Worm (Caenorhabditis elegans) whole organism, L4 larva: ENCODE results near the gene F49F1.2.
A peak's percentile ranks its signal among the peaks of the same experiment; 100 is the strongest.

Source experiments
- T26A8.4 ChIP-seq: fragments of 200-800 bp; sonication (Bioruptor generic); IDR thresholded peaks from 2 replicates; pipeline ENCODE4 v1.3.6; 2022; ENCODE audit warnings: missing genetic modification characterization, missing compliant biosample characterization
- Y105C5A.15 ChIP-seq: fragments of 200-800 bp; sonication (Bioruptor generic); IDR thresholded peaks from 2 replicates; pipeline ENCODE4 v1.3.6; 2022; ENCODE audit warnings: missing genetic modification characterization, missing compliant biosample characterization
- Y75B8A.6 ChIP-seq: fragments of 200-800 bp; sonication (Bioruptor generic); IDR thresholded peaks from 2 replicates; pipeline ENCODE4 v1.3.6; 2022; ENCODE audit warnings: missing genetic modification reagents, missing genetic modification characterization, missing compliant biosample characterization
- ZK546.5 ChIP-seq, 2 experiments: sonication (generic microtip); optimal IDR thresholded peaks; 2 replicates each; lab custom pipeline; 2017; ENCODE audit warnings: missing biosample characterization in 2 of 2, missing genetic modification characterization in 2 of 2
- aha-1 ChIP-seq: fragments of 150-350 bp; peaks from one replicate; lab custom pipeline; 2014; ENCODE audit warnings: missing biosample characterization, missing genetic modification characterization
- cey-2 ChIP-seq: sonication (generic microtip); optimal IDR thresholded peaks from 3 replicates; lab custom pipeline; 2017; ENCODE audit warnings: missing genetic modification characterization, mild to moderate bottlenecking, missing compliant biosample characterization, antibody characterized with exemption, borderline replicate concordance; ENCODE audit not compliant: insufficient read depth
- ctbp-1 ChIP-seq: fragments of 200-800 bp; sonication (Bioruptor generic); IDR thresholded peaks from 2 replicates; pipeline ENCODE4 v1.3.6; 2022; ENCODE audit warnings: missing genetic modification reagents, missing genetic modification characterization, missing compliant biosample characterization
- daf-12 ChIP-seq: fragments of 150-350 bp; optimal IDR thresholded peaks from 2 replicates; lab custom pipeline; 2014; ENCODE audit warnings: missing biosample characterization, missing genetic modification reagents, missing genetic modification characterization
- daf-16 ChIP-seq, 3 experiments: sonication (generic microtip); optimal IDR thresholded peaks; 2 replicates each; lab custom pipeline; 2016 to 2017; ENCODE audit warnings: missing genetic modification characterization in 3 of 3, missing genetic modification reagents in 3 of 3, mild to moderate bottlenecking in 2 of 3, missing compliant biosample characterization in 2 of 3, missing biosample characterization in 1 of 3, moderate library complexity in 1 of 3
- dmd-6 ChIP-seq: fragments of 200-800 bp; sonication (Bioruptor generic); IDR thresholded peaks from 2 replicates; pipeline ENCODE4 v1.3.6; 2022; ENCODE audit warnings: missing genetic modification reagents, missing genetic modification characterization, missing compliant biosample characterization
- dpl-1 ChIP-seq: fragments of 150-350 bp; optimal IDR thresholded peaks from 2 replicates; lab custom pipeline; 2014; ENCODE audit warnings: missing biosample characterization, missing genetic modification reagents, missing genetic modification characterization
- dve-1 ChIP-seq: sonication (generic microtip); optimal IDR thresholded peaks from 2 replicates; lab custom pipeline; 2017; ENCODE audit warnings: antibody characterized with exemption, mild to moderate bottlenecking, missing genetic modification characterization, missing compliant biosample characterization; ENCODE audit not compliant: insufficient read depth
- egl-27 ChIP-seq: sonication (generic microtip); optimal IDR thresholded peaks from 3 replicates; lab custom pipeline; 2017; ENCODE audit warnings: missing biosample characterization, missing genetic modification reagents, missing genetic modification characterization
- hlh-11 ChIP-seq: fragments of 200-800 bp; sonication (Bioruptor generic); optimal IDR thresholded peaks from 2 replicates; lab custom pipeline; 2018; ENCODE audit warnings: mild to moderate bottlenecking, missing genetic modification characterization, missing compliant biosample characterization
- hlh-30 ChIP-seq: sonication (generic microtip); optimal IDR thresholded peaks from 2 replicates; lab custom pipeline; 2017; ENCODE audit warnings: antibody characterized with exemption, mild to moderate bottlenecking, missing genetic modification characterization, missing compliant biosample characterization; ENCODE audit not compliant: insufficient read depth
- lim-7 ChIP-seq: fragments of 200-800 bp; sonication (Bioruptor generic); IDR thresholded peaks from 2 replicates; pipeline ENCODE4 v1.3.6; 2022; ENCODE audit warnings: missing genetic modification characterization, missing compliant biosample characterization
- lin-29 ChIP-seq: fragments of 200-800 bp; sonication (Bioruptor generic); IDR thresholded peaks from 2 replicates; pipeline ENCODE4 v1.3.6; 2022; ENCODE audit warnings: missing genetic modification reagents, missing genetic modification characterization, missing compliant biosample characterization
- lsy-2 ChIP-seq, 2 experiments: fragments of 150-350 bp in 1 of 2; sonication (generic microtip) in 1 of 2; optimal IDR thresholded peaks; 2 replicates each; lab custom pipeline; 2014 to 2017; ENCODE audit warnings: missing biosample characterization in 2 of 2, missing genetic modification characterization in 2 of 2
- madf-9 ChIP-seq: fragments of 200-800 bp; sonication (Bioruptor generic); conservative IDR thresholded peaks from 2 replicates; pipeline ENCODE4 v1.3.6; 2022; ENCODE audit warnings: missing genetic modification reagents, missing genetic modification characterization, missing compliant biosample characterization
- mdl-1 ChIP-seq, 2 experiments: fragments of 150-350 bp in 1 of 2; sonication (generic microtip) in 1 of 2; optimal IDR thresholded peaks; 2 replicates each; lab custom pipeline; 2014 to 2017; ENCODE audit warnings: missing biosample characterization in 2 of 2, missing genetic modification characterization in 2 of 2
- mep-1 ChIP-seq: fragments of 150-350 bp; sonication (generic microtip); optimal IDR thresholded peaks from 3 replicates; lab custom pipeline; 2014; ENCODE audit warnings: missing biosample characterization, missing genetic modification characterization
- mes-2 ChIP-seq: sonication (generic microtip); optimal IDR thresholded peaks from 2 replicates; lab custom pipeline; 2016; ENCODE audit warnings: missing genotype, mild to moderate bottlenecking, missing genetic modification characterization, missing compliant biosample characterization; ENCODE audit not compliant: poor library complexity, severe bottlenecking
- mxl-2 ChIP-seq: fragments of 200-800 bp; sonication (Bioruptor generic); conservative IDR thresholded peaks from 2 replicates; pipeline ENCODE4 v1.3.6; 2022; ENCODE audit warnings: missing genetic modification reagents, missing genetic modification characterization, missing compliant biosample characterization
- nhr-102 ChIP-seq: sonication (generic microtip); optimal IDR thresholded peaks from 2 replicates; lab custom pipeline; 2016; ENCODE audit warnings: mild to moderate bottlenecking, missing genetic modification characterization, moderate library complexity, missing compliant biosample characterization
- nhr-11 ChIP-seq: fragments of 150-350 bp; optimal IDR thresholded peaks from 2 replicates; lab custom pipeline; 2014; ENCODE audit warnings: missing biosample characterization, missing genetic modification characterization
- nhr-237 ChIP-seq: sonication (generic microtip); optimal IDR thresholded peaks from 2 replicates; lab custom pipeline; 2017; ENCODE audit warnings: missing biosample characterization, missing genetic modification characterization
- nhr-28 ChIP-seq: fragments of 150-350 bp; optimal IDR thresholded peaks from 2 replicates; lab custom pipeline; 2014; ENCODE audit warnings: missing biosample characterization, missing genetic modification characterization
- nhr-41 ChIP-seq: fragments of 200-800 bp; sonication (Bioruptor generic); IDR thresholded peaks from 2 replicates; pipeline ENCODE4 v1.3.6; 2022; ENCODE audit warnings: missing genetic modification reagents, missing genetic modification characterization, missing compliant biosample characterization
- nhr-48 ChIP-seq: sonication (generic microtip); optimal IDR thresholded peaks from 2 replicates; lab custom pipeline; 2016; ENCODE audit warnings: mild to moderate bottlenecking, missing genetic modification characterization, missing compliant biosample characterization
- nhr-6 ChIP-seq: fragments of 150-350 bp; optimal IDR thresholded peaks from 2 replicates; lab custom pipeline; 2014; ENCODE audit warnings: missing biosample characterization, missing genetic modification characterization
- nhr-77 ChIP-seq: fragments of 150-350 bp; optimal IDR thresholded peaks from 2 replicates; lab custom pipeline; 2014; ENCODE audit warnings: missing biosample characterization, missing genetic modification characterization
- pqm-1 ChIP-seq: sonication (generic microtip); optimal IDR thresholded peaks from 2 replicates; lab custom pipeline; 2017; ENCODE audit warnings: missing biosample characterization, missing genetic modification characterization
- rbr-2 ChIP-seq: sonication (generic microtip); optimal IDR thresholded peaks from 2 replicates; lab custom pipeline; 2016; ENCODE audit warnings: missing genotype, missing genetic modification characterization, missing compliant biosample characterization
- set-16 ChIP-seq: fragments of 200-800 bp; sonication (Bioruptor generic); IDR thresholded peaks from 2 replicates; pipeline ENCODE4 v1.3.6; 2022; ENCODE audit warnings: missing genetic modification reagents, missing genetic modification characterization, missing compliant biosample characterization
- unc-62 ChIP-seq, 3 experiments: fragments of 150-350 bp in 1 of 3; sonication (generic microtip); optimal IDR thresholded peaks in 2 of 3; peaks in 1 of 3; 1 replicate in 1 of 3; 2 replicates in 2 of 3; lab custom pipeline; 2014 to 2017; ENCODE audit warnings: missing biosample characterization in 3 of 3, missing genetic modification characterization in 3 of 3, missing genetic modification reagents in 3 of 3, missing genotype in 1 of 3
- zag-1 ChIP-seq: fragments of 150-350 bp; optimal IDR thresholded peaks from 2 replicates; lab custom pipeline; 2014; ENCODE audit warnings: missing biosample characterization, missing genetic modification characterization
- zfp-2 ChIP-seq: sonication (generic microtip); optimal IDR thresholded peaks from 2 replicates; lab custom pipeline; 2016; ENCODE audit warnings: mild to moderate bottlenecking, missing genetic modification characterization, missing compliant biosample characterization
- zip-11 ChIP-seq: fragments of 200-800 bp; sonication (Bioruptor generic); IDR thresholded peaks from 2 replicates; pipeline ENCODE4 v1.3.6; 2022; ENCODE audit warnings: missing genetic modification characterization, missing compliant biosample characterization
- ztf-11 ChIP-seq: fragments of 150-350 bp; optimal IDR thresholded peaks from 2 replicates; lab custom pipeline; 2014; ENCODE audit warnings: missing biosample characterization, missing genetic modification characterization

F49F1.2 gene

DNA sequence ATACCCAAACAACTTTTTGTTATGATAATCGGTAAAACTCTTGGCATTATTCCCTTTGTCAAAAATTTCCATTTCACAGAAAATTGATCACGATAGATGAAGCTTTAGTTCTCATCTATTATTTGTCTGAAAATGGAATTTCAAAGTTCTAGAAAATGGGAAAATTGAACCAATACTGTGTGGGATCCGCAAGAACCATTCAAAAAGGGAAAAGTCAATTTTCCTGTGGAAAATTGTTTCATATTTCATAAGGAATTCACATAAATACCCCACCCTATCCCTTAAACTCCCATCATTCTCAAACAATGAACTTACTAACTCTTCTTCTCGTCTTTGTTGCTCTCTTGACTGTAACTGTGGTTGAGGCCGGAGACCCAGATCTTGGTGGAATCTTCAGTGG is 34.9 kb upstream of the F49F1.2 start, which contains the start of the genes C35B1.9 and C35B1.3:
C35B1.9 (minus strand) TSS at position 101 of the 400 bp plus-strand sequence.
C35B1.3 (plus strand) TSS at position 306 of the 400 bp plus-strand sequence.
- no peak for TF ChIP-seq ctbp-1 (GFP tag; lab: Robert Waterston, UW)
- TF ChIP-seq nhr-237 (tag; lab: Kevin White, UChicago): no peak
- no peak for TF ChIP-seq rbr-2
- TF ChIP-seq egl-27 (tag; lab: Kevin White, UChicago): no peak
- TF ChIP-seq unc-62 (GFP tag; optimal IDR thresholded peaks at IDR 0.05 in 1 of 2; lab: Kevin White, UChicago): peak in 1 of 2 experiments; percentile 11
- TF ChIP-seq unc-62 (tag; optimal IDR thresholded peaks at IDR 0.05; lab: Kevin White, UChicago): no peak

ce11 chrIV:4082599-4082998 is 33.1 kb upstream of the F49F1.2 start:
- TF ChIP-seq nhr-11 (tag; lab: Kevin White, UChicago): no peak
- TF ChIP-seq unc-62 (GFP tag; optimal IDR thresholded peaks at IDR 0.05 in 1 of 2; lab: Kevin White, UChicago): peak in 1 of 2 experiments; percentile 93
- TF ChIP-seq unc-62 (tag; optimal IDR thresholded peaks at IDR 0.05; lab: Kevin White, UChicago): no peak

- TF ChIP-seq aha-1: peak; percentile 44
- TF ChIP-seq Y75B8A.6 (GFP tag; lab: Robert Waterston, UW): no peak
- TF ChIP-seq mxl-2 (GFP tag; lab: Robert Waterston, UW): no peak
- TF ChIP-seq nhr-48 (tag; lab: Kevin White, UChicago): no peak
- TF ChIP-seq daf-16 (GFP tag; optimal IDR thresholded peaks at IDR 0.05; lab: Kevin White, UChicago): no peak
- TF ChIP-seq daf-16 (tag; optimal IDR thresholded peaks at IDR 0.05; lab: Kevin White, UChicago): peak; percentile 2
- no peak for TF ChIP-seq zfp-2 (tag; lab: Kevin White, UChicago)
- TF ChIP-seq nhr-102 (tag; lab: Kevin White, UChicago): peak; percentile 42
Observed at ce11 chrIV:4083094-4083493, 32.6 kb upstream of the F49F1.2 start.

DNA sequence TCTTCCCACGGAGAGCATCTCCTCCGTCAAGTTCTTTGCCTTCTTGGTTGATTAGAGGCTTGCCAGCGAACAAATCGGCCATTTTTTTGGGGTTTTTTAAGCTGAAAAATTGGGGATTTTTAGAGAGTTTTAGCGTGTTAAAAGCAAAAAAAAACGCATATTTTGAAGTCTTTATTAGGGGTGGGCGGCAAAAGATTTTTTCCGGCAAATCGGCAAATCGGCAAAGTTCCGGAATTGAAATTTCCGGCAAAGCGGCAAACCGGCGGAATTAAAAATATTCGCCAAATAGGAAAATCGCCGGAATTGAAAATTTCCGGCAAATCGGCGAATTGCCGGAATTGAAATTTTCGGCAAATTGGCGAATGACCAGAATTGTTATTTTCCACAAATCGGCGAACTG is 31.6 kb upstream of the F49F1.2 start, which contains the start of gene C35B1.5:
C35B1.5 (minus strand) TSS at position 101 of the 400 bp plus-strand sequence.
- TF ChIP-seq nhr-77 (tag; lab: Kevin White, UChicago) (no peak), lin-29 (GFP tag; lab: Robert Waterston, UW) (no peak), nhr-6 (no peak), aha-1 (no peak), ztf-11 (no peak), madf-9 (GFP tag; lab: Robert Waterston, UW) (no peak), dpl-1 (GFP tag; lab: Kevin White, UChicago) (no peak), daf-12 (tag; lab: Kevin White, UChicago) (no peak), zag-1 (no peak), nhr-102 (tag; lab: Kevin White, UChicago) (no peak), ZK546.5 (tag; optimal IDR thresholded peaks at IDR 0.05; lab: Kevin White, UChicago) (no peak), daf-16 (GFP tag; optimal IDR thresholded peaks at IDR 0.05; lab: Kevin White, UChicago) (no peak), daf-16 (tag; optimal IDR thresholded peaks at IDR 0.05; lab: Kevin White, UChicago) (no peak), nhr-41 (GFP tag; lab: Robert Waterston, UW) (no peak), zip-11 (GFP tag; lab: Robert Waterston, UW) (no peak), set-16 (GFP tag; lab: Robert Waterston, UW) (no peak), T26A8.4 (GFP tag; lab: Robert Waterston, UW) (no peak), mdl-1 (tag; optimal IDR thresholded peaks at IDR 0.05; lab: Kevin White, UChicago) (no peak), cey-2 (tag; lab: Kevin White, UChicago) (no peak)

DNA sequence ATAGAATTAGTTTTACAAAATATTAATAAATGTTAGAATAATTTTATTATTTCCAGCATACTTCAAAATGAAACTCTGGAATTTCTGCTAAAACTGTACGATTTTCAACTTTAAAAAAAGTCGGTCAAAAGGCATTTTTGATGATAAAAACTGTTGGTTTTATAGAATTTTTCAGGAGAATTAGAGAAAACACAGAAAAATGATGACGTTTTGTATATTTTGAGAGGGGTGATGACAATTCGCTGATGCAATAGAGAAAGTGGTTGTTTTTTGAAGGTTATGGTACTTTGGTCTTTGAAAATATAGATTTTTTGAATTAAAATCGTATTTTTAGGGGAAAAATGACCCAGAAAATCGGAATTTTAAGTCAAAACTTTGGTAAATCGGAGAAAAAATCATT is 30.7 kb upstream of the F49F1.2 start:
- TF ChIP-seq nhr-77 (tag; lab: Kevin White, UChicago): peak; percentile 23
- no peak for TF ChIP-seq pqm-1
- TF ChIP-seq aha-1: no peak
- no peak for TF ChIP-seq Y105C5A.15
- TF ChIP-seq lsy-2 (tag; optimal IDR thresholded peaks at IDR 0.05; lab: Kevin White, UChicago): peak in 1 of 2 experiments; percentile 17
- TF ChIP-seq dmd-6 (GFP tag; lab: Robert Waterston, UW): peak; percentile 29; the same call in 1 of the 2 replicates
- peak; percentile 52 for TF ChIP-seq dve-1 (tag; lab: Kevin White, UChicago)
- no peak for TF ChIP-seq mes-2 (tag; lab: Kevin White, UChicago)
- peak; percentile 35 for TF ChIP-seq nhr-28 (tag; lab: Kevin White, UChicago)
- TF ChIP-seq lim-7 (GFP tag; lab: Robert Waterston, UW): no peak
- peak; percentile 47 for TF ChIP-seq hlh-30
- TF ChIP-seq hlh-11 (tag; lab: Kevin White, UChicago): peak; percentile 23
- peak; percentile 7 for TF ChIP-seq mep-1 (tag; lab: Kevin White, UChicago)
- TF ChIP-seq daf-16 (GFP tag; optimal IDR thresholded peaks at IDR 0.05; lab: Kevin White, UChicago): no peak
- peak; percentile 83 for TF ChIP-seq daf-16 (tag; optimal IDR thresholded peaks at IDR 0.05; lab: Kevin White, UChicago)
